Worm (Caenorhabditis elegans) whole organism, L4 larva: Measurements from ENCODE around the gene Y39F10C.1.
A peak's percentile ranks its signal among the peaks of the same experiment; 100 is the strongest.

Experiments used
- D1046.2 ChIP-seq: fragments of 200-800 bp; sonication (Bioruptor generic); IDR thresholded peaks from 2 replicates; pipeline ENCODE4 v1.3.6; 2022; ENCODE audit warnings: missing genetic modification characterization, missing compliant biosample characterization
- F49E8.2 ChIP-seq: sonication (generic microtip); optimal IDR thresholded peaks from 2 replicates; lab custom pipeline; 2016; ENCODE audit warnings: missing compliant biosample characterization, mild to moderate bottlenecking, missing genetic modification characterization, borderline replicate concordance
- R02D3.7 ChIP-seq: fragments of 150-350 bp; sonication (generic microtip); optimal IDR thresholded peaks from 3 replicates; lab custom pipeline; 2014; ENCODE audit warnings: missing biosample characterization, missing genetic modification characterization
- T20F7.1 ChIP-seq: fragments of 200-800 bp; sonication (Bioruptor generic); optimal IDR thresholded peaks from 2 replicates; lab custom pipeline; 2018; ENCODE audit warnings: mild to moderate bottlenecking, missing genetic modification characterization, missing compliant biosample characterization
- Y48G9A.11 ChIP-seq: fragments of 200-800 bp; sonication (Bioruptor generic); IDR thresholded peaks from 2 replicates; pipeline ENCODE4 v1.3.6; 2022; ENCODE audit warnings: missing genetic modification reagents, missing genetic modification characterization, missing compliant biosample characterization
- ZK337.2 ChIP-seq: fragments of 200-800 bp; sonication (Bioruptor generic); IDR thresholded peaks from 2 replicates; pipeline ENCODE4 v1.3.6; 2022; ENCODE audit warnings: missing genetic modification reagents, missing genetic modification characterization, missing compliant biosample characterization
- ceh-20 ChIP-seq: fragments of 200-800 bp; sonication (Bioruptor generic); IDR thresholded peaks from 2 replicates; pipeline ENCODE4 v1.3.6; 2022; ENCODE audit warnings: missing genetic modification reagents, missing genetic modification characterization, missing compliant biosample characterization
- ceh-44 ChIP-seq: fragments of 200-800 bp; sonication (Bioruptor generic); IDR thresholded peaks from 2 replicates; pipeline ENCODE4 v1.3.6; 2022; ENCODE audit warnings: missing genetic modification reagents, missing genetic modification characterization, missing compliant biosample characterization
- ctbp-1 ChIP-seq: fragments of 200-800 bp; sonication (Bioruptor generic); IDR thresholded peaks from 2 replicates; pipeline ENCODE4 v1.3.6; 2022; ENCODE audit warnings: missing genetic modification reagents, missing genetic modification characterization, missing compliant biosample characterization
- daf-16 ChIP-seq, 3 experiments: sonication (generic microtip); optimal IDR thresholded peaks; 2 replicates each; lab custom pipeline; 2016 to 2017; ENCODE audit warnings: missing genetic modification characterization in 3 of 3, missing genetic modification reagents in 3 of 3, mild to moderate bottlenecking in 2 of 3, missing compliant biosample characterization in 2 of 3, missing biosample characterization in 1 of 3, moderate library complexity in 1 of 3
- daf-19 ChIP-seq: fragments of 200-800 bp; sonication (Bioruptor generic); conservative IDR thresholded peaks from 2 replicates; pipeline ENCODE4 v1.3.6; 2022; ENCODE audit warnings: missing genetic modification characterization, missing compliant biosample characterization
- daf-8 ChIP-seq: fragments of 200-800 bp; sonication (Bioruptor generic); IDR thresholded peaks from 2 replicates; pipeline ENCODE4 v1.3.6; 2022; ENCODE audit warnings: missing genetic modification characterization, missing compliant biosample characterization
- dmd-8 ChIP-seq: fragments of 200-800 bp; sonication (Bioruptor generic); IDR thresholded peaks from 2 replicates; pipeline ENCODE4 v1.3.6; 2022; ENCODE audit warnings: missing genetic modification characterization, missing compliant biosample characterization
- dpl-1 ChIP-seq: fragments of 150-350 bp; optimal IDR thresholded peaks from 2 replicates; lab custom pipeline; 2014; ENCODE audit warnings: missing biosample characterization, missing genetic modification reagents, missing genetic modification characterization
- duxl-1 ChIP-seq: sonication (generic microtip); optimal IDR thresholded peaks from 2 replicates; lab custom pipeline; 2016; ENCODE audit warnings: mild to moderate bottlenecking, missing genetic modification characterization, moderate library complexity, missing compliant biosample characterization; ENCODE audit not compliant: poor library complexity
- egl-43 ChIP-seq: fragments of 200-800 bp; sonication (Bioruptor generic); IDR thresholded peaks from 2 replicates; pipeline ENCODE4 v1.3.6; 2022; ENCODE audit warnings: missing genetic modification reagents, missing genetic modification characterization, missing compliant biosample characterization
- fkh-10 ChIP-seq: fragments of 150-350 bp; optimal IDR thresholded peaks from 2 replicates; lab custom pipeline; 2014; ENCODE audit warnings: missing biosample characterization, missing genetic modification reagents, missing genetic modification characterization
- lim-7 ChIP-seq: fragments of 200-800 bp; sonication (Bioruptor generic); IDR thresholded peaks from 2 replicates; pipeline ENCODE4 v1.3.6; 2022; ENCODE audit warnings: missing genetic modification characterization, missing compliant biosample characterization
- lin-29 ChIP-seq: fragments of 200-800 bp; sonication (Bioruptor generic); IDR thresholded peaks from 2 replicates; pipeline ENCODE4 v1.3.6; 2022; ENCODE audit warnings: missing genetic modification reagents, missing genetic modification characterization, missing compliant biosample characterization
- madf-9 ChIP-seq: fragments of 200-800 bp; sonication (Bioruptor generic); conservative IDR thresholded peaks from 2 replicates; pipeline ENCODE4 v1.3.6; 2022; ENCODE audit warnings: missing genetic modification reagents, missing genetic modification characterization, missing compliant biosample characterization
- nhr-102 ChIP-seq: sonication (generic microtip); optimal IDR thresholded peaks from 2 replicates; lab custom pipeline; 2016; ENCODE audit warnings: mild to moderate bottlenecking, missing genetic modification characterization, moderate library complexity, missing compliant biosample characterization
- nhr-41 ChIP-seq: fragments of 200-800 bp; sonication (Bioruptor generic); IDR thresholded peaks from 2 replicates; pipeline ENCODE4 v1.3.6; 2022; ENCODE audit warnings: missing genetic modification reagents, missing genetic modification characterization, missing compliant biosample characterization
- nhr-42 ChIP-seq: fragments of 200-800 bp; sonication (Bioruptor generic); IDR thresholded peaks from 2 replicates; pipeline ENCODE4 v1.3.6; 2022; ENCODE audit warnings: missing genetic modification characterization, missing compliant biosample characterization
- nhr-6 ChIP-seq: fragments of 150-350 bp; optimal IDR thresholded peaks from 2 replicates; lab custom pipeline; 2014; ENCODE audit warnings: missing biosample characterization, missing genetic modification characterization
- nhr-76 ChIP-seq: fragments of 150-350 bp; optimal IDR thresholded peaks from 2 replicates; lab custom pipeline; 2014; ENCODE audit warnings: missing biosample characterization, missing genetic modification characterization
- nhr-77 ChIP-seq: fragments of 150-350 bp; optimal IDR thresholded peaks from 2 replicates; lab custom pipeline; 2014; ENCODE audit warnings: missing biosample characterization, missing genetic modification characterization
- pha-4 ChIP-seq, 2 experiments: fragments of 150-350 bp in 1 of 2; fragments of 200-800 bp in 1 of 2; sonication (Bioruptor generic) in 1 of 2; IDR thresholded peaks in 1 of 2; optimal IDR thresholded peaks in 1 of 2; 2 replicates each; pipeline versions ENCODE4 v1.3.6 to Lab custom; 2014 to 2022; ENCODE audit warnings: missing genetic modification characterization in 2 of 2, missing genetic modification reagents in 2 of 2, missing biosample characterization in 1 of 2, missing compliant biosample characterization in 1 of 2
- saeg-2 ChIP-seq: fragments of 200-800 bp; sonication (Bioruptor generic); IDR thresholded peaks from 2 replicates; pipeline ENCODE4 v1.3.6; 2022; ENCODE audit warnings: missing genetic modification reagents, missing genetic modification characterization, missing compliant biosample characterization
- set-16 ChIP-seq: fragments of 200-800 bp; sonication (Bioruptor generic); IDR thresholded peaks from 2 replicates; pipeline ENCODE4 v1.3.6; 2022; ENCODE audit warnings: missing genetic modification reagents, missing genetic modification characterization, missing compliant biosample characterization
- zag-1 ChIP-seq: fragments of 150-350 bp; optimal IDR thresholded peaks from 2 replicates; lab custom pipeline; 2014; ENCODE audit warnings: missing biosample characterization, missing genetic modification characterization
- zfp-2 ChIP-seq: sonication (generic microtip); optimal IDR thresholded peaks from 2 replicates; lab custom pipeline; 2016; ENCODE audit warnings: mild to moderate bottlenecking, missing genetic modification characterization, missing compliant biosample characterization
- zfp-3 ChIP-seq: fragments of 200-800 bp; sonication (Bioruptor generic); conservative IDR thresholded peaks from 2 replicates; pipeline ENCODE4 v1.3.6; 2022; ENCODE audit warnings: missing genetic modification reagents, missing genetic modification characterization, missing compliant biosample characterization

Y39F10C.1 gene

DNA sequence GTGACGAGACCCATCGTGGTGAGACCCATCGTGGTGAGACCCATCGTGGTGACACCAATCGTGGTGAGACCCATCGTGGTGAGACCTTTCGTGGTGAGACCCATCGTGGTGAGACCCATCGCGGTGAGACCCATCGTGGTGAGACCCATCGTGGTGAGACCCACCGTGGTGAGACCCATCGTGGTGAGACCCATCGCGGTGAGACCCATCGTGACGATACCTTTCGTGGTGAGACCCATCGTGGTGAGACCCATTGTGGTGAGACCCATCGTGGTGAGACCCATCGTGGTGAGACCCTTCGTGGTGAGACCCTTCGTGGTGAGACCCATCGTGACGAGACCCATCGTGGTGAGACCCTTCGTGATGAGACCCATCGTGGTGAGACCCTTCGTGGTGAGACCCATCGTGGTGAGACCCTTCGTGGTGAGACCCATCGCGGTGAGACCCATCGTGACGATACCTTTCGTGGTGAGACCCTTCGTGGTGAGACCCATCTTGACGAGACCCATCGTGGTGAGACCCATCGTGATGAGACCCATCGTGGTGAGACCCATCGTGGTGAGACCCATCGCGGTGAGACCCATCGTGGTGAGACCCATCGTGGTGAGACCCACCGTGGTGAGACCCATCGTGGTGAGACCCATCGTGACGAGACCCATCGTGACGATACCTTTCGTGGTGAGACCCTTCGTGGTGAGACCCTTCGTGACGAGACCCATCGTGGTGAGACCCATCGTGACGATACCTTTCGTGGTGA lies 21.6 kb downstream of the Y39F10C.1 start (continued):
- TF ChIP-seq zfp-3 (0 out of 2 replicates have a peak, but pooled peaks have one; percentile 20), dmd-8 (GFP tag; lab: Robert Waterston, UW) (peak; percentile 73; the same call in 1 of the 2 replicates)

DNA sequence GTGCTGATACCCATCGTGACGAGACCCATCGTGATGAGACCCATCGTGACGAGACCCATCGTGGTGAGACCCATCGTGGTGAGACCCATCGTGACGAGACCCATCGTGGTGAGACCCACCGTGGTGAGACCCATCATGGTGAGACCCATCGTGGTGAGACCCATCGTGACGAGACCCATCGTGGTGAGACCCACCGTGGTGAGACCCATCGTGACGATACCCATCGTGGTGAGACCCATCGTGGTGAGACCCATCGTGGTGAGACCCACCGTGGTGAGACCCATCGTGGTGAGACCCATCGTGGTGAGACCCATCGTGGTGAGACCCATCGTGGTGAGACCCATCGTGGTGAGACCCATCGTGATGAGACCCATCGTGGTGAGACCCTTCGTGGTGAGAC lies 23.1 kb downstream of the Y39F10C.1 start:
- 0 out of 2 replicates have a peak, but pooled peaks have one; percentile 13 for TF ChIP-seq ceh-44 (GFP tag; lab: Robert Waterston, UW)
- TF ChIP-seq dmd-8 (GFP tag; lab: Robert Waterston, UW): peak; percentile 44; the same call in 1 of the 2 replicates
- peak; percentile 59; the same call in 1 of the 2 replicates for TF ChIP-seq egl-43 (GFP tag; lab: Robert Waterston, UW)
- TF ChIP-seq lim-7 (GFP tag; lab: Robert Waterston, UW): peak; percentile 42; the same call in 1 of the 2 replicates
- TF ChIP-seq D1046.2 (GFP tag; lab: Robert Waterston, UW): 0 out of 2 replicates have a peak, but pooled peaks have one; percentile 12
- 0 out of 2 replicates have a peak, but pooled peaks have one; percentile 33 for TF ChIP-seq saeg-2 (GFP tag; lab: Robert Waterston, UW)
- TF ChIP-seq set-16 (GFP tag; lab: Robert Waterston, UW): peak; percentile 73

DNA sequence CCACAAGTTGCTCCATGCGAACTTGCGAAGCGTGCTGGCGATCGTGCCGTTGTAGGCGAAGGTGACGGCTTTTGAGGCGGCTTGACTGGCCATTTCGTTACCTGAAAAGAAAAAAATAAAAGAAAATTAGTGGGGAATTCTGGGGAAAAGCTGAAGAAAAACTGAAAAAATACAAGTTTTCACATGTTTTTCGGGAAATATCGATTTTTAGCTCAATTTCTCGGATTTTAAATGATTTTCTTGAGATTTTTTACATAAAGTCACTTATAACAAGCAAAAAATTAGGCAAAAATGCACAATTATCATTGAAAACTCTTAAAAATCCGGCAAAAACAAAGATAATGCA lies 25.6 kb downstream of the Y39F10C.1 start, which contains the start of gene T02H6.11:
T02H6.11 (minus strand) TSS at position 101 of the 346 bp plus-strand sequence.
- TF ChIP-seq dmd-8 (GFP tag; lab: Robert Waterston, UW): no peak
- no peak for TF ChIP-seq T20F7.1 (GFP tag; lab: Kevin White, UChicago)
- no peak for TF ChIP-seq dpl-1 (GFP tag; lab: Kevin White, UChicago)
- no peak for TF ChIP-seq lin-29
- TF ChIP-seq, all 104 proteins: peak for 0

DNA sequence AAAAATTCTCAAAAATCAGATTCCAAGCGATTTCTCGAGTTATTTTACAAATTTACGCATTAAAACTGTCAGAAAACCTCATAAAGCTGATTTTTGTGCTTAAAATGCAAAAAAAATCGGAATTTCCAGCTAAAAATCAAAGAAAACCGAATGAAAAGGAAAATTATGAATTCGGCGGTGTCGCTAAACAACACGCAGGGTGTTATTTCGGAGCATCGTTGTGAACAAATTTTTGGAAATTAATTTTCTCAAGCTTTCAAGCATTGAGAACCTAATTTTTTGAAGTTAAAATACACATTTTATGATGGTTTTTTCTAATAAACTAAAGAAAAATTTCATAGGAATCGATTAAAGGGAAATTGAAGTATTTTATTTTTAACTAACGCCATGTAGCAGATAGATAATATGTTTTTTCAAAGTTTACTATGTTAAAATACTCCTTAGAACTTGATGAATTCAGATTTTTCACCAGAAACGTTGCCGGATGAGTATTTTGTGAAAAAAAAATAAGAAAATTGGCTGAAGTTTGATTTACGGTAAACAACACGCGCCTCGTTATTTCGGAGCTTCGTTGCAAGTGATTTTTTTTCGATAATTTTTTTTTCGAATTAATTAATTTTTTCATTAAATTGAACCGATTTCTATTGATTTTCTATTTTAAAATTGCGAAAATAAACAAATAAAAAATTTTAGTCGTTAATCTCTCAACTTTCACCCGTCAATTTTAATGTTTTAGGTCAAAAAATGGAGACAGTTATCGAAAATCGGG lies 26.2 kb downstream of the Y39F10C.1 start, which contains the start of gene thoc-1:
thoc-1 (plus strand) TSS at position 737 of the 769 bp plus-strand sequence.
- TF ChIP-seq ZK337.2 (GFP tag; lab: Robert Waterston, UW) (no peak), Y48G9A.11 (0 out of 2 replicates have a peak, but pooled peaks have one; percentile 19), zag-1 (no peak), F49E8.2 (tag; lab: Kevin White, UChicago) (no peak), T20F7.1 (GFP tag; lab: Kevin White, UChicago) (peak; percentile 93), duxl-1 (tag; lab: Kevin White, UChicago) (no peak), daf-16 (GFP tag; optimal IDR thresholded peaks at IDR 0.05; lab: Kevin White, UChicago) (no peak), daf-16 (tag; optimal IDR thresholded peaks at IDR 0.05; lab: Kevin White, UChicago) (peak; percentile 3), pha-4 (GFP tag; IDR thresholded peaks at IDR 0.05; lab: Robert Waterston, UW) (no peak), pha-4 (tag; optimal IDR thresholded peaks at IDR 0.05; lab: Kevin White, UChicago) (no peak)

DNA sequence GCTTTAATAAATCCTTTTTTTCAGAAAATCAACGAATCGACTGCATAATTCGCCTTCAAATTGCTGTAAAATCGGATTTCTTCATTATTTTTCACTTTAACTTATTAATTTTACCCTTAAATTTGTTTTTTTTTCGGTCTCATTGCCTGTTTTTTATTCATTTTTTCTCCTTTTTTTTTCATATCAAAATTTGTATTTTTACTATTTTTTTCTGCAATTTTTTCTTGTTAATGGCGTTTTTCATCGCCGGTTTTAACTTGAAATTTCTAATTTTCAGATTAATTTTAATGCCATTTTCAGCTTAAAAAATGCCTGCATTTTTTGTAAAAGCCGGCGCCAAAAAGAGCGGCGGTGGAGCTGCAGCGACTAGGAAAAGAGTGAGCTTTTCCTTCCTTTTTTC lies 33.7 kb downstream of the Y39F10C.1 start, which contains the start of gene T02H6.1:
T02H6.1 (plus strand) TSS at position 301 of the 400 bp plus-strand sequence.
- TF ChIP-seq daf-16 (GFP tag; optimal IDR thresholded peaks at IDR 0.05; lab: Kevin White, UChicago) (no peak), daf-16 (tag; optimal IDR thresholded peaks at IDR 0.05; lab: Kevin White, UChicago) (no peak), nhr-6 (tag; lab: Kevin White, UChicago) (no peak), ctbp-1 (GFP tag; lab: Robert Waterston, UW) (no peak), ceh-20 (GFP tag; lab: Robert Waterston, UW) (no peak), ceh-44 (GFP tag; lab: Robert Waterston, UW) (no peak), daf-8 (GFP tag; lab: Robert Waterston, UW) (no peak), fkh-10 (GFP tag; lab: Kevin White, UChicago) (no peak), duxl-1 (tag; lab: Kevin White, UChicago) (no peak), saeg-2 (GFP tag; lab: Robert Waterston, UW) (no peak), nhr-76 (tag; lab: Kevin White, UChicago) (no peak), egl-43 (GFP tag; lab: Robert Waterston, UW) (no peak), daf-19 (GFP tag; lab: Robert Waterston, UW) (no peak), R02D3.7 (tag; lab: Kevin White, UChicago) (no peak), nhr-41 (GFP tag; lab: Robert Waterston, UW) (no peak), nhr-102 (tag; lab: Kevin White, UChicago) (no peak), nhr-42 (GFP tag; lab: Robert Waterston, UW) (no peak), madf-9 (no peak), nhr-77 (tag; lab: Kevin White, UChicago) (no peak), zfp-2 (tag; lab: Kevin White, UChicago) (no peak)
